Fruit fly (Drosophila melanogaster) whole organism, larva: ENCODE data around the gene eIF4E5.

Experiments
- noc ChIP-seq: fragments of 200-800 bp; sonication (Bioruptor generic); optimal IDR thresholded peaks from 3 replicates; lab custom pipeline; 2019; ENCODE audit warnings: missing biosample characterization, mild to moderate bottlenecking, missing genetic modification characterization, moderate library complexity

eIF4E5 gene

DNA sequence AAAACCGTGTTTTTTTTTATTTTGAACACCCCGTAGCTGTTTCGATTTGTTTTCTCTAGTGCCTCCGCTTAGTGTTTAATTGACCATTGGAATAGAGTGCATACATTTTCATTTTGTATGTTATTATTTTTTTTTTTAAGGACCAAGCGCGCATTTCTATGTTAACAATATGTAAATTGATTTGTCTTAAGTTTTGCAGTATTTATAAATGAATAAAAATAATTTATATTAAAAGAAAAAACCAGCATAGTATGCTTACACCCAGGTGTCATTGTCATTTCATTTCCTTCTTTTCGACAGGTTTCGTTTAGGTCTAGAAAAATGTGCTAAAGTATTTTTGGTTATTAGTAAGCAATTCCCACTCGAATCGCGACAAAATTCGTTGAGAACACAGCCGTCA, at the start of gene eIF4E5:
Gene eIF4E5, plus strand, starts transcription at position 301 of the 400 bp plus-strand sequence.
- TF ChIP-seq noc (tag; lab: Kevin White, UChicago) = no peak

DNA sequence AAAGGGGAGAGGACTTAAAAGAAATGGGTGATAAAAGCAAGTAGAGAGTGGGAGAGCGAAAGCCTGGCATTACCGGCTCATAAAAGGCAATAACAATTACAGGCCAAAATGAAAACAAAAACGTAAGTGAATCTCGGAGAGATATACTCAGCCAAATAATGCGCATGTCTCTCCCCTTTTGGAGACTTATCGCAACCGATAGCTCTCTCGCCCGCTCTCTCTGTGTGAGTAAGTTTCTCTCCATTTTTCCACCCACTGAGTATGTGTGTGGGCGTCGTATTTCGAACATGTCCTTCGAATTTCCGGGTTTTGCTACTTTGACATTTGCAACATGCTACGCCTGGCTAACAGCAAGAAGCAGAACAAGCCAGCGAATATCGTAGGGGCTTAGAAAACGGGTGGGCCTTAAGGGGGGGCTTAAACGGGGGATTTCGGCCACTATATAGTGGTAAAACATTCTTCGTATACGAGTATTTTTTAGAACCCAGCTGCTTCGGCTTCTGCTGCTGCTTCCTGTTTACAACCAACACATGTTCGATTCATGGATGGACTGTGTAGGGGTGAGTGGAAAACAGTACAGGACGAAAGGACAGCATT, 46.9 kb upstream of the eIF4E5 start:
- no peak for TF ChIP-seq noc (tag; lab: Kevin White, UChicago)

DNA sequence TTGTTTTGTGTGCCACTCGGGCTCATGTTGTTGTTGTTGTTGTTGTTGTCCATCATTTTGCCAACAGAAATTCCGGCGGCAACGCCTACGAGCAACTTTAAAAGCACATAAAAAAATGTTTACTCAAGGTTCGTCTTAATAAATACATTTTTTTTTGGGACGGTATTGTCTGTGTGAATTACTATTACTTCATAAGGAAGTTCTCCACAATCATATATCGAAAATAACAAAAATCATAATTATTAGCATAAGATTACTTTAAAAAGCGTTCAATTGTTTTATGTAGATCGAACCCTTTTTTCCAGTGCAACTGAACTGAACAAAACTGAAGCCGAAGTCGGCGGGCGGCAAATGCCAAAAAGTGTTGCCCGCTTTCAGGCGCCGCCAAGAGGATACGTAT, 46.1 kb upstream of the eIF4E5 start:
- TF ChIP-seq noc (tag; lab: Kevin White, UChicago) = no peak

DNA sequence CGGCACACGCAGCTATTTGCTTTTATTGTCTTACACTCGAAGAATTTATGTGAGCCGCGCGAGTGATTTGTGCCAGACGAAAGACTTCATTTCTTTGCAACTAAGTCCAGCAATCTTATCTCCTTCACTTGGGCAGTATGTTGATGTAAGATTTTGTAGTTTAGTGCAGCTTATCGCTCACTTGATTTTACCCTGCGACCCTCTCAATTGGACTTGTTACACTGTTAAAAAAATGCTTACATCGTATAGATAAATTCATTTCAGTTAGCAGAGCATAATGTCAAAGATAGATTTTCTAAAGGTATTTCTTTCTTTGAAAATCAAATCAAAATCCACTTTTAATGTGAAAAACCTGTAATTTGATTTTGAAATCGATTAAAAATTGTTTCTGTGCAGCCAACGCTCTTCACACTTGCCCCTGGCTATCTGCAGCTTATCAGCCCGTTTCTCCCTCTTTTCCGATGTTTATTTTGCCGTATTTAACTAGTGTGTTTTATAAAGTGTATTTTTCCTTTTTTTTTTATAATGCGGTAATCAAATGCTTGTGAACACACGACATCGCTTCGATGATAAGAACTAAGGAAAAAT, 43.8 kb upstream of the eIF4E5 start:
- TF ChIP-seq noc (tag; lab: Kevin White, UChicago) = peak; percentile 97

DNA sequence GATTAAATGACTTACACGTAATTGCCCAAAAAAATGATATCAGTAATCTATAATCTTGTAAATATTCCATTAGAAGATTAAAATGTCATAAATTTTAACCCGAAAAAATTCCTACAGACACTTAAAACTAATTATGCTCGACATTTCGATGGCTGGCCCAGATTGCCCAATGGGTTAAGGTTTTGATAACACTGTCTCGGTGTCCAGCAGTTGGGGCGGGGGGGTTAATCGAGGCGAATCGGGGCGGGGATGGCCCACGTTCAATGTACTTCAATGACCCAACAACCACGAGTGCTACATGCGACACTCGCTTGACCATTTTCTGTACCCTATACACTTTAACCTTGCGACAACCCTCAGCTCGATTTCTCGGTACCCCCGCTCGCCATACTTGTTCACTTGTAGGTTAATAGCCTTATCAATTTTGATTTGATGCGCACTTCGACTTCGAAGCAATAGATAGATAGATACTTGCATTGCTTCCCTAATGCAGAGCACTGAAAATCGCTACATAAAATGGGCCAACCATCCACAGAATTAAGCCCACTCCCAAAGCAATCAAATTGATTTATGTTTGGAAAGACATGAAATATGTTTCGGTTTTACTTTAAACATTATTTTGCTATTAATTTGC, 42.3 kb upstream of the eIF4E5 start:
- peak; percentile 9 for TF ChIP-seq noc (tag; lab: Kevin White, UChicago)

DNA sequence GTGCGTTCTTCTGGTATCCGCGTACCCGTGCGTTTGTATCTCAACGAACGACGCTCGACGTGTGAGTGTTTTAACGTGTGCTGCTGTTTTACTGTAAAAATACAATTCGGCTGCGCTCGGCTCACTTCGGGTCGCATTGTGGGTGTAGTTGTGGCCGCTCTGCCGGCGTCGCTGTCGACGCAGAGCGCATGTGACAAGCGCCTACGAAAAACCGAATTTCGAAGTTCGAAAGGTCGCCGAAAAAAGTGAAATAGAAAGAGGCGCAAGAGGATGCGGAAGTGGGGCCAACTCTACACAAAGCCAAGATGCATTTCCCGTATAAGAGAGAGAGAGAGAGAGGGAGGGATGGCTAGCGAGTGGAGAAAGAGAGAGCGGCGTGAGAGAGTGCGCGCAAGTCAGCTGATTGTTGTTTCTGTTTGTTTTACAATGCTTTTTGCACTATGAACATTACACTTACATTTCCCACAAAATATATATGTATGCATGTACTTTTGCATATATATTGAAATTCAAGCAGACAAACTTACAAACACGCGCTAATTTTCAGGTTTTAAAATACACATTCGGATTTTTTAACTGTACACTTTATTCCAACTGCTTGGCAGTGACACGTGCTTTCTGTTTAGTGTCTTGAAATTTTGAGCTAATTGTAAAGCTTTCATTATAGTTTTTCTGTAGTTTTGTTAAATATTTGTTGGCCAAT, 39.8 kb upstream of the eIF4E5 start:
- peak; percentile 45 for TF ChIP-seq noc (tag; lab: Kevin White, UChicago)

DNA sequence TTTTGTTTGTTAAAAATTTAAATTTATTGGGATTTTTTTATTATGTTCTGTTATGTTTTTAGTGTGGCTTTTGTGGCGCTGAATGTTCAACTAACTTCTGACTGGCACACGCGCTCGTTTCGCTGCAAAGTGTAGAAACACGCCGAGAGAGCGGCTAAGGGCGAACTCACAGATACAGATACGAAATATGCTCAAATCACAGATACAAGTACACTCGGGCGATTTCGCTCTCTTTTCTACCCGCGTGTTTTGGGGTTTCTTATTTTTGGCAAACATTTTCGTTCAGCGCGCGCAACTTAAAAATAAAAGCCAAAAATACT, 39.3 kb upstream of the eIF4E5 start:
- TF ChIP-seq noc (tag; lab: Kevin White, UChicago) = no peak

DNA sequence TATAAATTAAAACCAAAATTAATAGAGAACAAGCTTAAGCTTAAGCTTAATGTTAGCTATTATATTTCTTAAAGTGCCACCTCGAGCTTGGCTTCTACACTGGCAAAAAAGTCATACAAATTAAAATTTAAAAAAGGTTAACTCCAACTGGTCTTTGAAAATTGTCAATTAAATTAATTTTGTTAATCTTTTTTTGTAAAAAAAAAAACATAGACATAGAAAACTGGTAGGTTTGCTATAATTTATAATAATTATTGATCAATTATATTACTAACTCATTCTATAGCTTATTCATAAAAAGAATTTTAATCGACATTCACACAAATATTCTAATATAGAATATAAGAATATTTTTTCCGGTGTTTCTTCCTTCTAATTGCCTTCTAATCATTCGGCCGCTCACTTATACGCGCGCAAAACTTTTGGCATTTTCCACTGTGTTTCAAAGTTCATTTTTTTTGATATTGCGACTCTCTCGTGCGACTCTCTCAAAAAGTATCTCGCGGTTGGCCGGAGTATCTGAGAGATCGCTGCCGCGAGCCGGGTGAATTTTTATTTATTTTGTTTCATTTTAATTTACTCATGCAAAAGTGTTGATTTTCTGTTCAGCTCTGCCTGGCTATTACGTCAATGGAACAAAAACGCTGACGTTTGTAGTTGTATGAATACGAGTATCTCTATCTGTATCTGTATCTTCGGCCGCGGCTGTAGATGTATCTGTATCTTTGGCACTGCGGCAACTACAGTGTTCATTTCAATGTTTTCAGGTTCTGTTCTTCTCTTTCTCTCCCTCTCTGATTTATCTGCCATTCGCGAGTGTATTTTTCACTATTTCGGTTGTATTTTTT, 38.7 kb upstream of the eIF4E5 start:
- TF ChIP-seq noc (tag; lab: Kevin White, UChicago) = peak; percentile 95

DNA sequence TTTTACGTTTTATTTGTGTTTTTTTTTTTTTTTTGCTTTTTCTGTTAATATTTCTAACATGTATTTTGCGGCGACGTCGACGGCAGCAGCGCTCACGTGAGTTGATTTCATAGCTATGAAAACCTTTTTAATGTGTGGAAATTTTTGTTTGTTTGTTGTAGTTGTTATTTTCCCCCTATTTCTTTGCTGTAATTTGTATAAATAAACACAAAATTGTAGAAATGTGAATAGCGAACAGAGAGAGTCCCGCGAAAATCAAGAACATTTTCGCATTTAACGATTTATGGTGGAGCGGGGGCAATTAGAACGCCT, 38.1 kb upstream of the eIF4E5 start:
- peak; percentile 42 for TF ChIP-seq noc (tag; lab: Kevin White, UChicago)

DNA sequence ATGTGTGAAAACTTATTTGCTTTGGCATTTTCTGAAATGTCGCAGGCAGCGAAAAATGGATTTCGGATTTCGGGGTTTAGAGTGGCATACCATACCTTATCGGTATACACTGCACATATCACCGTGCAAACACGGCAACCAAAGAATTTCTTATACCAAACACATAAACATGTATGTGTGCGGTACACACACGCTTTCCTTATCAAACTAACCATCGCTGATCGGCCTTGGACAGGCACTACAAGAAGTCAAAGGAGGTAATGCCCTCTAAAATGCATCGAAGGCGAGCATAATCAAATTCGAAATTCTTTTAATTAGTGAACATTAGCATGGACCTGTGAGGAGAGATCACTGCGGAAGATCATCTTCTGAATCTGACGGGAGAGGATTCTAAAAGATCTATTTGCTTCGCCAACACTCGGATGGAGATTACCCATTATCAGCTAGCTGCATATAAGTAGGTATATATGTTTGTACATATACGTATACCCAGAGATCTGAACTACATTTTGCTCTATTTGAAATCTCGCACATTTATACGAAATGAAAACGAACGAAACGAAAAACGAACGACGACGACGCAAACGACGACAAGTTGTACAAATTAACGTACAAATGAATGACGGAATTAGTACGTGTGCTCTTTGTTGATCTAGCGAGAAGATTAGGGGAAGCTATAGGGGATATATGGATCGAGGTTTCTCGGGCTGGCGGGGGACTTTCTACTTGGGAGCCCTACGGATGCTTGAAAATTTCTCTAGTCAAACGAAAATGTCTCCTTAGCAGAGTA, 36.2 kb upstream of the eIF4E5 start:
- peak; percentile 52 for TF ChIP-seq noc (tag; lab: Kevin White, UChicago)

DNA sequence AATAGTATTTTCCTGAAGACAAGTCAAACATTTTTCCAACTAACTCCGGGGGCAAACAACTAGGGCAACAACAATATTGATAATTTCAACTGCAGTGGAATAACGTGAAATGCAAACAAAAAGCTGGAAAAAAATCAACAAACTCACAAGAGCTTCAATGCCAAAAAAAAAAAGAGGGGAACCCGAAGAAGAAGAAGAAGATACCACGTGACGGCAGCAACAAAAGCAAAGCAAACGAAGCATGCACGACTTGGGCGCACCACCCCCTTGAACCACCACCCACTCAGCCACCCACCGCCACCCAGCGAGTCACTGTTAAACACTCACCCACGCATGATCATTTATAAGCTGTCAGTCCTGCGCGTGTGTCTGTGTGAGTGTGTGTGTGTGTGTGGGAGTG, 34.9 kb upstream of the eIF4E5 start:
- TF ChIP-seq noc (tag; lab: Kevin White, UChicago) = no peak

DNA sequence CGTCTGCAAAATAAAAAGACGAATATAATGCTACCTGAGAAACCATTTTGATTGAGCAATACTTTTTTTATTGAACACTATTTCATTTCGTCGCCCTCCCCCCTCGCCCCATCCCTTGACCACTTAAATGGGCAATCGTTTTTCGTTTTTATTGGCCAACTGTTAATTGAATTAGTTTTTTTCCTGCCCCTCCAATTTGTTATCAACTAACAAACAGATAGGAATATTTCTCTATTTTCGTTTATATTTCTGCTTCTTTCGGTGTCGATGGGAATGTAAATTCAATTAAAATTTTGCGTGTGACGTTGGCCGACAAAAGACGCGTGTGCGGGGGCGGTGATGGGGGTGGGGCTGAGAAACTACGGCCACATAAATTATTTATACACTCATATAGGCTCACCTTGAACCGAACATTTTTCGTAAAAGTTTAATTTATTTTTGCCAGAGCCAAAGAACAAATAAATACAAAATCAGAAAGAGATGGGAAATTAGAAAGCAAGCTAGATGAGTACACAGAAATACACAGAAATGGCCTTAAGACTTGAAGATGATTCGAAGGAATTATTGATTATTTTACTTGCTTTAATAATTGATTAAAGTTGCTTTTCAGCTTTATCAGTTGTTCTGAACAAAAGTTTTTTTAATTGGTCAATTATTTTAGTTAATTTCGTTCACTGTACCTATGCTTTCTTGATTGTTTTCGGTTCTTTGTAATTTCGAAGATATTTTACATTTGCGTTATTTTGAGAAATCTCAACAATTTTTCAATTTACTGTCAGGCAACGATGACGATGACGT, 33.8 kb upstream of the eIF4E5 start:
- peak; percentile 86 for TF ChIP-seq noc (tag; lab: Kevin White, UChicago)

DNA sequence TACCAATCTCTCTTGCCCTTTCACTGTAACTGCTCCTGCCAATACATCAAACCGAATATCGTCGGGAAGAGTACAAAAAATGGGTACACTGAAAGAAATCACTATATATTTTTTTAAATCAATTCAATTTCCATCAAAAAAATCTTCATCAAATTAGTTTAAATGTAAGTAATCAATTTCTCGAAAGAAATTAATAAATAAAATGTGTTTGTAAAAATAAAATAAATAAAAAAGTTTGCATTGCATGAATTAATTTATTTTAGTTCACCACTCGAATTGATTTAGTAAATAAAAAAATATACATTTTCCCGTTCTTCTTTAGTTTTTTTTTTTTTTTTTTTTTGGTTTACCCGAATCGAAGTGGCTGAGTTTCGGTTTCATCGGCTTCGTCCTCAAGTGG, 32.9 kb upstream of the eIF4E5 start:
- peak; percentile 9 for TF ChIP-seq noc (tag; lab: Kevin White, UChicago)
